Worm (Caenorhabditis elegans) whole organism, L4 larva: ENCODE results near the gene srj-39.

Source experiments
- T26A8.4 ChIP-seq: fragments of 200-800 bp; sonication (Bioruptor generic); IDR thresholded peaks from 2 replicates; pipeline ENCODE4 v1.3.6; 2022; ENCODE audit warnings: missing genetic modification characterization, missing compliant biosample characterization
- ceh-32 ChIP-seq: sonication (generic microtip); optimal IDR thresholded peaks from 2 replicates; lab custom pipeline; 2016; ENCODE audit warnings: mild to moderate bottlenecking, missing genetic modification characterization, missing compliant biosample characterization; ENCODE audit not compliant: poor library complexity
- dmd-6 ChIP-seq: fragments of 200-800 bp; sonication (Bioruptor generic); IDR thresholded peaks from 2 replicates; pipeline ENCODE4 v1.3.6; 2022; ENCODE audit warnings: missing genetic modification reagents, missing genetic modification characterization, missing compliant biosample characterization
- lin-15B ChIP-seq: fragments of 150-350 bp; sonication (generic microtip); optimal IDR thresholded peaks from 3 replicates; lab custom pipeline; 2014; ENCODE audit warnings: missing biosample characterization, missing genetic modification characterization
- nhr-76 ChIP-seq: fragments of 150-350 bp; optimal IDR thresholded peaks from 2 replicates; lab custom pipeline; 2014; ENCODE audit warnings: missing biosample characterization, missing genetic modification characterization

- TF ChIP-seq nhr-76, result no peak
- TF ChIP-seq lin-15B (tag; lab: Kevin White, UChicago), result no peak
- no peak for TF ChIP-seq T26A8.4 (GFP tag; lab: Robert Waterston, UW)
- no peak for TF ChIP-seq ceh-32 (tag; lab: Kevin White, UChicago)
- no peak for TF ChIP-seq dmd-6 (GFP tag; lab: Robert Waterston, UW)
These were observed 18.0 kb downstream of the srj-39 start, which contains the start of gene phat-5 for ce11 chrV:4122415-4122814.
